Fruit fly (Drosophila melanogaster) ovary, adult (tissue): Measurements from ENCODE around the gene CG8565.

Experiments used
- CG17801 ChIP-seq: fragments of 200-800 bp; optimal IDR thresholded peaks from 2 replicates; lab custom pipeline; 2019; ENCODE audit warnings: missing biosample characterization, mild to moderate bottlenecking, missing genetic modification characterization, moderate library complexity; ENCODE audit not compliant: partially characterized antibody

The CG8565 gene

DNA sequence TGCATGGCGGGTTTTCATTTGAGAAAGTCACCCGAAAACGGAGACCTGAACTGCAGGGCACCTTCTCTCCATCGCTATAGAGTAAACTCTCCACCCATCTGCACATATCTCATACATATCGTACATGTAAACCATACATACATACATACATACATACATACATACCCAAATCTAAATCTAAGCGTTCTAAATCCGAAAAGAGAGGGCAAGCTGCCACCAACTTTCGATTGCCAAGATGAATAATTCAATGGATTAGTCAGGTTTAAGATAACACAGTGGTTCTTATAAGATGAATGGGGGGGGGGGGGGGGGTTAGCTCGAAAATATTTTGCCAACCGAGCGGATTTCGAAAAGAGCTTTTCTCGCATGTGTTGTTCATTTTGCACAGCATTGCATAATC lies 23.1 kb upstream of the CG8565 start:
- TF ChIP-seq CG17801 = no peak

- no peak for TF ChIP-seq CG17801
Measured at dm6 chrX:15816127-15816526, 21.5 kb upstream of the CG8565 start.

DNA sequence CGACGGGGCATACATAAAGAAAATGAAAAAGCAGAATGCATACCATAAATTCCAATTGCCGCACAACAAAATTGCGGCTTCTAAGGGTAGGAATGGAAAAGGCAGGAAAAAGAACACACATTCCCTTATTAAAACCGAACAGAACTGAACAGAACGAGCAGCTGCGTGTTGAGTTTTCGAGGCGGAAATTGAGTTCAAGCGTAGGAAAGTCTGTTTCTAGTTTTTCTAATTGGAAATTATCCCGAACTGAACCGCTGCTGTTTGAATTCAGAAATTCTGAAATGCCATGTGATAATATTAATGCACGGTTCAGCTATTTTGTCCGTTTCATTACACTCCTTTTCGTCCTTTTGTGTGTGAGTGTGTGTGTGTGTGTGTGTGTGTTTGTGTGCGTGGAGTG lies 20.7 kb upstream of the CG8565 start:
- TF ChIP-seq CG17801 = no peak

DNA sequence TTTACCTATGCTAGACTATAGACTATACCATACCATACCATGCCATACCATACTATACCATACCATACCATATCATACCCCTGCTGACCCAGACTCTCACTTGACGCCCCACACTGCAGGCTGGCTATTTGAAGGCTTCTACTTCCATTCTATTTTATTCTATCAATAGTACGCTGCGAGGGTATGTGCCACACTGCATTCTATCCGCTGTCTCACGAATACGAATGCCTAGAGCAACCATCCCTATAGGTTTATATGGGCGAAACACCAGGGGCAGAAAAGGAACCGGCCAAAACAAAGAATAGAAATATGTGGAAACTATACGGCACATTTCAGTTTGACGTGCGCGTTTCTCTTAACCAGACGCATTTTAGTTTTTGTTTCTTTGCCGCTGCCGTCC lies 19.8 kb upstream of the CG8565 start:
- TF ChIP-seq CG17801 = no peak

DNA sequence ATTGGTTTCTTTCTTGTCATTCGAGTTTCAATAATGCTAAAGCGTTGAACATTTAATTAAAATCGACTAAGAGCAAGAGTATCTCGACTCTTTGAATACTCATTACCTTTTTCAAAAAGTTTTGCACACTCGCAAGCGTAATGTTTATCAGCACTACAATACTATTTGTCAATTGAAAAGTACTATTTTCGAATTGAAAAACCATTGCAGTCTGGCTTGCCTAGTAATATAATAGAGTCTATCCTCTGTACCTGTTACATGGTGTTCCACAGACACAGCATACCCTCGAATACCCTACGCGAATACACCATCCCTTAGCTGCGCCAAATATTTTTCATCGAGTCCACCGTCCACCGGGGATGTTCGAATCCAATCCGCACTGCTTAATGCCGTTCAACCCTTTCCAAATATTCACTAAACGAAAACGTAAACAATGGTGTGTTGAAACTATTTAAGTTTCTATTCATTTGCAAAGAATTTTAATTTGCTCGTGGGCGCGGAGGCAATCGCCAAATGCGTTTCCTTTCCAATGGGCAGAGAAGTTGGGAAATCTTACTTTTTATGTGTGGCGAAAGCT lies 18.9 kb upstream of the CG8565 start:
- no peak for TF ChIP-seq CG17801

- TF ChIP-seq CG17801 = no peak
Measured at dm6 chrX:15822363-15822762, 15.3 kb upstream of the CG8565 start.

DNA sequence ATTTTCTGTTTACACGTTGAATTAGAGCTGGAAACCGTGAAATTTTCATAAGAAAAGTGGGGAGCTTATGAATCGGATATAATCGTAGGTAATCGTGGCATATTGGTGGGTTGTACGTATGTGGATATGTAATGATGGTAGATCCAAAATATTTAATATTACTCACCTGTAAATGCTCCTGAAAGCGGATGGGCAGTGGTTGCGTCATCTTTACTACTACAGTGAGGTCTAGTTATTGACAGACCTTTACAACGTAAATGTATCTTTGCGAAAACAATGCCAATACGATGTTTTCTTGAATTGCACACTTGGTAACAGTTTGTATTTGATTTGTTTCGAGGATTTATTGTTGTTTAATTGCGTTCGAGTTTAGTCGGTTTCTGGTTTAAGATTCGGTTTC lies 3.7 kb upstream of the CG8565 start:
- TF ChIP-seq CG17801 = no peak

dm6 chrX:15834594-15835236 lies 2.9 kb upstream of the CG8565 start:
- TF ChIP-seq CG17801 = no peak

- no peak for TF ChIP-seq CG17801
Measured at dm6 chrX:15835393-15835792, 2.2 kb upstream of the CG8565 start, which contains the start of gene Chc. Gene Chc, minus strand, starts transcription at chrX:15835490.

- no peak for TF ChIP-seq CG17801
Measured at dm6 chrX:15840003-15840402, 2.4 kb downstream of the CG8565 start.

- no peak for TF ChIP-seq CG17801
Measured at dm6 chrX:15841346-15841745, 3.7 kb downstream of the CG8565 start.

DNA sequence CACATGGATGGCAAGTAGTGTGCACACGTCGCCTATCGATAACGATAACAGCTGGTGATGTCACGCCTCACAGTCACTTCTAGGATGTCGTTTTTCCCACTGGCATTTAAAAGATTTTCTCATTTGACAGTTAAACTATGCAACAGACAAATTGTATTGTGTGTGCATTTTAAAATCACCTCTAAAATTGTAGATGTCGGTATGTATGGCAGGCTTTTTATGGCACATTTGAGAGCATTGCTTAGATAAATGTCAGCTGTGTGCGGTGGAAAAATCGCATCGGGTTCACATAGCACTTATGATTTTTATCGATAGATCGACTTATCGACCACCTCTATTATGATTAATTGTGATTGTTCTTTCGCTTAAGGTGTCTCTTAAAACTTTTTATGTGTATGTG lies 6.5 kb downstream of the CG8565 start, which contains the start of the genes ArgRS and CG8578:
ArgRS (minus strand) TSS at position 7 of the 400 bp plus-strand sequence.
CG8578 (plus strand) TSS at position 338 of the 400 bp plus-strand sequence.
- TF ChIP-seq CG17801 = peak; percentile 20

dm6 chrX:15849021-15849420 lies 11.4 kb downstream of the CG8565 start, which contains the start of gene sun:
Gene sun, minus strand, starts transcription at chrX:15849258.
- peak; percentile 19 for TF ChIP-seq CG17801

- peak; percentile 56 for TF ChIP-seq CG17801
Measured at dm6 chrX:15852815-15853542, 15.3 kb downstream of the CG8565 start, which contains the start of the genes UBL3 and CG15914. Gene UBL3, minus strand, starts transcription at chrX:15853175. Gene CG15914, plus strand, starts transcription at chrX:15853421.

- TF ChIP-seq CG17801 = no peak
Measured at dm6 chrX:15857601-15858284, 20.1 kb downstream of the CG8565 start, which contains the start of the genes CG46440 and Myb. Gene CG46440, minus strand, starts transcription at chrX:15857823. Gene Myb, minus strand, starts transcription at chrX:15857823.

dm6 chrX:15859387-15859786 lies 21.8 kb downstream of the CG8565 start, which contains the start of gene AlkB:
Gene AlkB, minus strand, starts transcription at chrX:15859487.
- TF ChIP-seq CG17801 = no peak

DNA sequence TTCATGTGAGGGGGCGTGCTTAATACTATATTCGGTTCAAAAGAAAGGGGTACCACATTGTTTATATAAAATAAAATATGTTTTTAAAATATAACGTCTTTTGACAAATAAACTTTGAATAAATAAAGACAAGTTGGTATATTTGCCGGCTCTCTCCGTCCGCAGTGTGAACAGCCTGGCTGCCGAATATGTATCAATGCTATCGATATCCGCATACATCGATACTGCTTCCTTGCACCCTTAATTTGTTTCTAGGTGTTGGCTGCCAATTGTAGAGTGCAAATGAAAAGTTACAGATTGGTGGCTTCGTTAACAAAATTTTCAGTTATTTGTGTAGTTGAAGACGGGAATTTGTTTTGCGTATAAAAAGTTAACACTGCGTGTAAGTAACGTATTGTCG lies 22.2 kb downstream of the CG8565 start, which contains the start of gene Gbeta13F:
Gbeta13F (plus strand) TSS at position 247 of the 400 bp plus-strand sequence.
- no peak for TF ChIP-seq CG17801
